Fruit fly (Drosophila melanogaster) whole organism, embryonic: ENCODE measurements around the gene pes.
A peak's percentile ranks its signal among the peaks of the same experiment; 100 is the strongest.

Experiments
- Adf1 ChIP-seq: fragments of 200-800 bp; sonication (Bioruptor generic); IDR thresholded peaks from 2 replicates; pipeline ENCODE4 v1.3.6; 2022; ENCODE audit warnings: missing biosample characterization, missing genetic modification characterization
- CG1024 ChIP-seq: fragments of 200-800 bp; sonication (Bioruptor generic); IDR thresholded peaks from 2 replicates; pipeline ENCODE4 v1.3.6; 2022; ENCODE audit warnings: missing biosample characterization, missing genetic modification characterization
- CG10366 ChIP-seq: fragments of 200-800 bp; sonication (Bioruptor generic); IDR thresholded peaks from 2 replicates; pipeline ENCODE4 v1.3.6; 2022; ENCODE audit warnings: missing biosample characterization, missing genetic modification characterization
- CG10959 ChIP-seq: fragments of 200-800 bp; sonication (Bioruptor generic); IDR thresholded peaks from 2 replicates; pipeline ENCODE4 v1.3.6; 2022; ENCODE audit warnings: missing biosample characterization, missing genetic modification characterization
- CG11093 ChIP-seq: fragments of 200-800 bp; sonication (Bioruptor generic); IDR thresholded peaks from 3 replicates; pipeline ENCODE4 v1.3.6; 2022; ENCODE audit warnings: missing biosample characterization, missing genetic modification characterization
- CG13894 ChIP-seq: fragments of 200-800 bp; sonication (Bioruptor generic); optimal IDR thresholded peaks from 3 replicates; lab custom pipeline; 2018; ENCODE audit warnings: missing biosample characterization, mild to moderate bottlenecking, missing genetic modification characterization, moderate library complexity
- CG14014 ChIP-seq: fragments of 200-800 bp; sonication (Bioruptor generic); IDR thresholded peaks from 2 replicates; pipeline ENCODE4 v1.3.6; 2022; ENCODE audit warnings: missing biosample characterization, missing genetic modification characterization
- CG14710 ChIP-seq: fragments of 200-800 bp; sonication (Bioruptor generic); optimal IDR thresholded peaks from 3 replicates; lab custom pipeline; 2019; ENCODE audit warnings: missing biosample characterization, mild to moderate bottlenecking, missing genetic modification characterization, moderate library complexity
- CG15696 ChIP-seq: fragments of 200-800 bp; sonication (Bioruptor generic); optimal IDR thresholded peaks from 2 replicates; lab custom pipeline; 2019; ENCODE audit warnings: missing biosample characterization, mild to moderate bottlenecking, missing genetic modification characterization, moderate library complexity
- CG17612 ChIP-seq: fragments of 200-800 bp; sonication (Bioruptor generic); IDR thresholded peaks from 2 replicates; pipeline ENCODE4 v1.3.6; 2022; ENCODE audit warnings: missing biosample characterization, missing genetic modification characterization
- CG17802 ChIP-seq: fragments of 200-800 bp; sonication (Bioruptor generic); optimal IDR thresholded peaks from 2 replicates; lab custom pipeline; 2018; ENCODE audit warnings: missing biosample characterization, mild to moderate bottlenecking, missing genetic modification characterization, moderate library complexity
- CG2712 ChIP-seq: fragments of 200-800 bp; optimal IDR thresholded peaks from 3 replicates; lab custom pipeline; 2019; ENCODE audit warnings: missing biosample characterization, mild to moderate bottlenecking, missing genetic modification characterization, moderate library complexity
- CG2875 ChIP-seq: fragments of 200-800 bp; sonication (Bioruptor generic); optimal IDR thresholded peaks from 2 replicates; lab custom pipeline; 2017; ENCODE audit warnings: missing biosample characterization, mild to moderate bottlenecking, missing genetic modification characterization, missing genetic modification reagents
- CG30431 ChIP-seq: fragments of 200-800 bp; sonication (Bioruptor generic); optimal IDR thresholded peaks from 2 replicates; lab custom pipeline; 2017; ENCODE audit warnings: missing biosample characterization, missing genetic modification characterization
- CG3163 ChIP-seq: fragments of 200-800 bp; sonication (Bioruptor generic); optimal IDR thresholded peaks from 3 replicates; lab custom pipeline; 2016; ENCODE audit warnings: missing biosample characterization, missing genetic modification characterization
- CG3838 ChIP-seq: fragments of 200-800 bp; sonication (Bioruptor generic); optimal IDR thresholded peaks from 3 replicates; lab custom pipeline; 2016; ENCODE audit warnings: missing biosample characterization, missing genetic modification characterization
- CG6765 ChIP-seq: fragments of 200-800 bp; sonication (Bioruptor generic); optimal IDR thresholded peaks from 3 replicates; lab custom pipeline; 2017; ENCODE audit warnings: missing biosample characterization, mild to moderate bottlenecking, missing genetic modification characterization
- CG7556 ChIP-seq: fragments of 200-800 bp; sonication (Bioruptor generic); optimal IDR thresholded peaks from 2 replicates; lab custom pipeline; 2017; ENCODE audit warnings: missing biosample characterization, mild to moderate bottlenecking, missing genetic modification characterization
- CG7745 ChIP-seq: fragments of 200-800 bp; sonication (Bioruptor generic); optimal IDR thresholded peaks from 2 replicates; lab custom pipeline; 2018; ENCODE audit warnings: missing biosample characterization, mild to moderate bottlenecking, missing genetic modification characterization, moderate library complexity
- CG7786 ChIP-seq: fragments of 200-800 bp; sonication (Bioruptor generic); optimal IDR thresholded peaks from 2 replicates; lab custom pipeline; 2016; ENCODE audit warnings: missing biosample characterization, missing genetic modification characterization
- CG9437 ChIP-seq: fragments of 200-800 bp; sonication (Bioruptor generic); optimal IDR thresholded peaks from 2 replicates; lab custom pipeline; 2018; ENCODE audit warnings: missing biosample characterization, mild to moderate bottlenecking, missing genetic modification characterization
- CG9727 ChIP-seq: fragments of 200-800 bp; sonication (Bioruptor generic); optimal IDR thresholded peaks from 3 replicates; lab custom pipeline; 2017; ENCODE audit warnings: missing biosample characterization, mild to moderate bottlenecking, missing genetic modification characterization
- CG9817 ChIP-seq: fragments of 200-800 bp; sonication (Bioruptor generic); optimal IDR thresholded peaks from 2 replicates; lab custom pipeline; 2018; ENCODE audit warnings: missing biosample characterization, mild to moderate bottlenecking, missing genetic modification characterization, moderate library complexity
- CoRest ChIP-seq: fragments of 200-800 bp; sonication (Bioruptor generic); optimal IDR thresholded peaks from 3 replicates; lab custom pipeline; 2018; ENCODE audit warnings: missing biosample characterization, mild to moderate bottlenecking, missing genetic modification characterization, moderate library complexity
- Fer1 ChIP-seq: fragments of 200-800 bp; sonication (Bioruptor generic); optimal IDR thresholded peaks from 2 replicates; lab custom pipeline; 2017; ENCODE audit warnings: missing biosample characterization, mild to moderate bottlenecking, missing genetic modification characterization
- Hand ChIP-seq: fragments of 200-800 bp; sonication (Bioruptor generic); optimal IDR thresholded peaks from 2 replicates; lab custom pipeline; 2017; ENCODE audit warnings: mild to moderate bottlenecking, missing biosample characterization, missing genetic modification reagents, missing genetic modification characterization
- MESR4 ChIP-seq: fragments of 200-800 bp; sonication (Bioruptor generic); optimal IDR thresholded peaks from 2 replicates; lab custom pipeline; 2018; ENCODE audit warnings: missing biosample characterization, mild to moderate bottlenecking, missing genetic modification characterization, moderate library complexity
- Pdp1 ChIP-seq, 2 experiments: fragments of 200-800 bp; sonication (Bioruptor generic); optimal IDR thresholded peaks; 3 replicates each; lab custom pipeline; 2016; ENCODE audit warnings: missing biosample characterization in 2 of 2, missing genetic modification characterization in 2 of 2, mild to moderate bottlenecking in 1 of 2, moderate library complexity in 1 of 2
- Sin3A ChIP-seq: fragments of >200 bp; optimal IDR thresholded peaks from 2 replicates; lab custom pipeline; 2018
- Stat92E ChIP-seq, 3 experiments: fragments of >200 bp in 2 of 3; fragments of 200-800 bp in 1 of 3; sonication (Bioruptor generic) in 1 of 3; optimal IDR thresholded peaks; 2 replicates each; lab custom pipeline; 2017 to 2019; ENCODE audit warnings: missing biosample characterization in 3 of 3, missing genetic modification characterization in 3 of 3, mild to moderate bottlenecking in 1 of 3, moderate library complexity in 1 of 3
- br ChIP-seq: fragments of >200 bp; optimal IDR thresholded peaks from 2 replicates; lab custom pipeline; 2017
- chm ChIP-seq: fragments of 200-800 bp; sonication (Bioruptor generic); IDR thresholded peaks from 2 replicates; pipeline ENCODE4 v1.3.6; 2022; ENCODE audit warnings: missing biosample characterization, missing genetic modification characterization
- crol ChIP-seq: fragments of 200-800 bp; sonication (Bioruptor generic); IDR thresholded peaks from 2 replicates; pipeline ENCODE4 v1.3.6; 2022; ENCODE audit warnings: missing biosample characterization, missing genetic modification characterization
- dpn ChIP-seq, 2 experiments: fragments of 200-800 bp; sonication (Bioruptor generic); optimal IDR thresholded peaks; 3 replicates each; lab custom pipeline; 2016; ENCODE audit warnings: missing biosample characterization in 2 of 2, missing genetic modification characterization in 2 of 2
- fd64A ChIP-seq: fragments of 200-800 bp; sonication (Bioruptor generic); optimal IDR thresholded peaks from 3 replicates; lab custom pipeline; 2018; ENCODE audit warnings: missing biosample characterization, mild to moderate bottlenecking, missing genetic modification characterization
- gcm2 ChIP-seq: fragments of 200-800 bp; sonication (Bioruptor generic); optimal IDR thresholded peaks from 2 replicates; lab custom pipeline; 2016; ENCODE audit warnings: missing biosample characterization, missing genetic modification characterization
- gem ChIP-seq: fragments of 200-800 bp; sonication (Bioruptor generic); optimal IDR thresholded peaks from 2 replicates; lab custom pipeline; 2019; ENCODE audit warnings: missing biosample characterization, mild to moderate bottlenecking, missing genetic modification characterization, moderate library complexity
- ham ChIP-seq: fragments of 200-800 bp; sonication (Bioruptor generic); IDR thresholded peaks from 2 replicates; pipeline ENCODE4 v1.3.6; 2022; ENCODE audit warnings: missing biosample characterization, missing genetic modification characterization
- jumu ChIP-seq: fragments of 200-800 bp; sonication (Bioruptor generic); optimal IDR thresholded peaks from 3 replicates; lab custom pipeline; 2016; ENCODE audit warnings: missing biosample characterization, missing genetic modification characterization
- lmd ChIP-seq: fragments of 200-800 bp; sonication (Bioruptor generic); IDR thresholded peaks from 2 replicates; pipeline ENCODE4 v1.3.6; 2022; ENCODE audit warnings: missing biosample characterization, missing genetic modification characterization
- mld ChIP-seq: fragments of 200-800 bp; sonication (Bioruptor generic); IDR thresholded peaks from 3 replicates; pipeline ENCODE4 v1.3.6; 2022; ENCODE audit warnings: missing biosample characterization, missing genetic modification characterization; ENCODE audit not compliant: partially characterized antibody
- pan ChIP-seq, 4 experiments: fragments of >200 bp in 3 of 4; fragments of 200-800 bp in 1 of 4; sonication (Bioruptor generic) in 1 of 4; optimal IDR thresholded peaks in 3 of 4; IDR thresholded peaks in 1 of 4; 2 replicates each; pipeline versions ENCODE4 v1.3.6 to Lab custom; 2017 to 2022; ENCODE audit warnings: missing biosample characterization in 2 of 4, missing genetic modification characterization in 2 of 4, mixed read lengths in 1 of 4
- sens ChIP-seq: fragments of 200-800 bp; sonication (Bioruptor generic); peaks from one replicate; lab custom pipeline; 2016; ENCODE audit warnings: missing biosample characterization, missing genetic modification characterization
- ssp ChIP-seq: fragments of 200-800 bp; sonication (Bioruptor generic); IDR thresholded peaks from 2 replicates; pipeline ENCODE4 v1.3.6; 2022; ENCODE audit warnings: missing biosample characterization, missing genetic modification characterization
- trem ChIP-seq: fragments of 200-800 bp; optimal IDR thresholded peaks from 3 replicates; lab custom pipeline; 2019; ENCODE audit warnings: missing biosample characterization, mild to moderate bottlenecking, missing genetic modification characterization, moderate library complexity
- tup ChIP-seq: fragments of 200-800 bp; sonication (Bioruptor generic); optimal IDR thresholded peaks from 2 replicates; lab custom pipeline; 2016; ENCODE audit warnings: missing biosample characterization, mild to moderate bottlenecking, missing genetic modification characterization, moderate library complexity
- tx ChIP-seq: fragments of 200-800 bp; sonication (Bioruptor generic); optimal IDR thresholded peaks from 2 replicates; lab custom pipeline; 2016; ENCODE audit warnings: missing biosample characterization, missing genetic modification characterization
- wor ChIP-seq: fragments of 200-800 bp; sonication (Bioruptor generic); IDR thresholded peaks from 2 replicates; pipeline ENCODE4 v1.3.6; 2022; ENCODE audit warnings: missing biosample characterization, missing genetic modification characterization
- zen2 ChIP-seq: fragments of 200-800 bp; sonication (Bioruptor generic); IDR thresholded peaks from 3 replicates; pipeline ENCODE4 v1.3.6; 2022; ENCODE audit warnings: missing biosample characterization, missing genetic modification characterization; ENCODE audit not compliant: partially characterized antibody
- zfh1 ChIP-seq: fragments of 200-800 bp; sonication (Bioruptor generic); IDR thresholded peaks from 3 replicates; pipeline ENCODE4 v1.3.6; 2022; ENCODE audit warnings: missing biosample characterization, missing genetic modification characterization
- zfh2 ChIP-seq: fragments of 200-800 bp; sonication (Bioruptor generic); optimal IDR thresholded peaks from 2 replicates; lab custom pipeline; 2016; ENCODE audit warnings: missing biosample characterization, missing genetic modification characterization

Gene pes

dm6 chr2L:7998655-7999054 is 4.7 kb upstream of the pes start, which contains the start of gene Sirup (continued):
- no peak for TF ChIP-seq pan (optimal IDR thresholded peaks at IDR 0.05; lab: Kevin White, UChicago)
- no peak for TF ChIP-seq pan (GFP tag; optimal IDR thresholded peaks at IDR 0.05 in 1 of 2, IDR thresholded peaks at IDR 0.05 in 1 of 2)
- TF ChIP-seq CG9727 (GFP tag; lab: Kevin White, UChicago) = no peak
- TF ChIP-seq CG2712 (tag; lab: Kevin White, UChicago) = peak; percentile 31
- peak; percentile 55 for TF ChIP-seq Sin3A (lab: Kevin White, UChicago)
- TF ChIP-seq Stat92E (GFP tag; optimal IDR thresholded peaks at IDR 0.05; lab: Kevin White, UChicago) = no peak
- TF ChIP-seq wor = no peak
- no peak for TF ChIP-seq CG7556 (GFP tag; lab: Kevin White, UChicago)
- TF ChIP-seq mld = no peak
- 0 out of 2 replicates have a peak, but pooled peaks have one; percentile 9 for TF ChIP-seq CG1024 (GFP tag; lab: Robert Waterston, UW)
- no peak for TF ChIP-seq fd64A
- TF ChIP-seq CG10366 (GFP tag; lab: Robert Waterston, UW) = no peak
- peak; percentile 55 for TF ChIP-seq MESR4
- TF ChIP-seq CG9817 (tag; lab: Kevin White, UChicago) = no peak
- no peak for TF ChIP-seq CG7745 (tag; lab: Kevin White, UChicago)
- no peak for TF ChIP-seq CG15696 (tag; lab: Kevin White, UChicago)
- TF ChIP-seq CG7786 (GFP tag; lab: Kevin White, UChicago) = no peak
- no peak for TF ChIP-seq CG14014 (GFP tag; lab: Robert Waterston, UW)
- no peak for TF ChIP-seq CG17612 (GFP tag; lab: Robert Waterston, UW)
- peak; percentile 43 for TF ChIP-seq CG3838
- no peak for TF ChIP-seq CG2875
- no peak for TF ChIP-seq jumu (GFP tag; lab: Kevin White, UChicago)
- no peak for TF ChIP-seq CG3163 (GFP tag; lab: Kevin White, UChicago)
- TF ChIP-seq ssp = peak; percentile 19; the same call in 1 of the 2 replicates
- TF ChIP-seq crol (GFP tag; lab: Robert Waterston, UW) = no peak
- TF ChIP-seq CG9437 (GFP tag; lab: Kevin White, UChicago) = no peak
- peak; percentile 54 for TF ChIP-seq trem (tag; lab: Kevin White, UChicago)
- TF ChIP-seq tup (GFP tag; lab: Kevin White, UChicago) = no peak
- no peak for TF ChIP-seq Adf1 (GFP tag; lab: Robert Waterston, UW)
- peak; percentile 14 for TF ChIP-seq tx
- peak; percentile 15; the same call in 1 of the 3 replicates for TF ChIP-seq zfh1 (GFP tag; lab: Robert Waterston, UW)
- TF ChIP-seq ham = no peak
- no peak for TF ChIP-seq Hand (GFP tag; lab: Kevin White, UChicago)
- TF ChIP-seq CG14710 (tag; lab: Kevin White, UChicago) = peak; percentile 89
- no peak for TF ChIP-seq br (lab: Kevin White, UChicago)
- TF ChIP-seq dpn (GFP tag; optimal IDR thresholded peaks at IDR 0.05; lab: Kevin White, UChicago) = no peak
- no peak for TF ChIP-seq CG17802 (tag; lab: Kevin White, UChicago)
- TF ChIP-seq CoRest (tag; lab: Kevin White, UChicago) = peak; percentile 32
- peak; percentile 35 for TF ChIP-seq CG13894 (tag; lab: Kevin White, UChicago)
- TF ChIP-seq lmd = no peak
- 0 out of 2 replicates have a peak, but pooled peaks have one; percentile 28 for TF ChIP-seq CG10959
- TF ChIP-seq gcm2 (GFP tag; lab: Kevin White, UChicago) = no peak
- TF ChIP-seq gem (tag; lab: Kevin White, UChicago) = no peak
- no peak for TF ChIP-seq CG11093 (GFP tag; lab: Robert Waterston, UW)
- no peak for TF ChIP-seq zen2 (GFP tag; lab: Robert Waterston, UW)
- no peak for TF ChIP-seq sens (GFP tag; lab: Kevin White, UChicago)
- no peak for TF ChIP-seq zfh2 (GFP tag; lab: Kevin White, UChicago)
- peak in 1 of 2 experiments; percentile 74 for TF ChIP-seq Pdp1 (GFP tag; optimal IDR thresholded peaks at IDR 0.05; lab: Kevin White, UChicago)
- no peak for TF ChIP-seq CG30431 (GFP tag; lab: Kevin White, UChicago)
- peak; percentile 9 for TF ChIP-seq Fer1 (GFP tag; lab: Kevin White, UChicago)
- TF ChIP-seq chm (GFP tag; lab: Robert Waterston, UW) = no peak
- TF ChIP-seq CG6765 = no peak
